Worm (Caenorhabditis elegans): ENCODE measurements around the gene ift-139.

DNA sequence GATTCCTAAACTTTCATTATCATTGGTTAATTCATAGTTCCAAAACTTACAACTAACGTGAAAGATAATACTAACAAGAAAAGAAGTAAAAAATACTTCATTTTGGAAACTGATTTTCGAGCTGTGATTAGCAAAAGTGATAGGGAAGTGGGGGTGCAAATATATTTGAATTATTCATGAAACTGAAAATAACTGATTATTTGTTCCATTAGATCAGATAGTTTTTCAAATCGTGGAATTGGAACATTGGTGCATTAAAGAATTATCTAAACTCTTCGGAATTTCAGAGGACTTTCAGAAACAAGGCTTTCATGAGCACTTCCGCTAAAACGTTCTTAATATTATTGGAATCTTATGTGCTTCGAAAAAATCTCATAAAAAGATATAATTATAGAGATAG lies 16.4 kb upstream of the ift-139 start, which contains the start of gene F40H6.5:
- TF ChIP-seq zag-1 (tag; optimal IDR thresholded peaks at IDR 0.05) (no peak), nhr-21 (tag; optimal IDR thresholded peaks at IDR 0.05) (no peak), ztf-4 (tag; optimal IDR thresholded peaks at IDR 0.05) (no peak), lin-39 (tag; optimal IDR thresholded peaks at IDR 0.05) (no peak), elt-3 (tag; optimal IDR thresholded peaks at IDR 0.05) (no peak), nhr-10 (tag; optimal IDR thresholded peaks at IDR 0.05) (no peak), nhr-237 (tag; optimal IDR thresholded peaks at IDR 0.05) (no peak), unc-55 (GFP tag; optimal IDR thresholded peaks at IDR 0.05) (no peak), snpc-4 (tag; optimal IDR thresholded peaks at IDR 0.05) (no peak)

Measured in whole organism, L2 larva.